Worm (Caenorhabditis elegans) whole organism, midembryonic: ENCODE data around the gene C39B10.4.

Experiments
- ztf-23 ChIP-seq: fragments of 200-800 bp; sonication (Bioruptor generic); IDR thresholded peaks from 2 replicates; pipeline ENCODE4 v1.3.6; 2022; ENCODE audit warnings: missing genetic modification reagents, missing genetic modification characterization, missing compliant biosample characterization
- ztf-29 ChIP-seq: fragments of 200-800 bp; sonication (Bioruptor generic); IDR thresholded peaks from 2 replicates; pipeline ENCODE4 v1.3.6; 2022; ENCODE audit warnings: missing genetic modification reagents, missing genetic modification characterization, missing compliant biosample characterization

- TF ChIP-seq ztf-29 (GFP tag; lab: Robert Waterston, UW) (peak; percentile 82), ztf-23 (GFP tag; lab: Robert Waterston, UW) (peak; percentile 53; the same call in 1 of the 2 replicates)
Observed at ce11 chrX:10435492-10435939, 9.3 kb upstream of the C39B10.4 start.
